Fruit fly (Drosophila melanogaster) whole organism, embryonic: ENCODE results near the gene Paris.

Source experiments
- Adf1 ChIP-seq: fragments of 200-800 bp; sonication (Bioruptor generic); IDR thresholded peaks from 2 replicates; pipeline ENCODE4 v1.3.6; 2022; ENCODE audit warnings: missing biosample characterization, missing genetic modification characterization
- Aef1 ChIP-seq: fragments of 200-800 bp; sonication (Bioruptor generic); IDR thresholded peaks from 3 replicates; pipeline ENCODE4 v1.3.6; 2022; ENCODE audit warnings: missing biosample characterization, missing genetic modification characterization
- B-H2 ChIP-seq: fragments of 200-800 bp; sonication (Bioruptor generic); optimal IDR thresholded peaks from 2 replicates; lab custom pipeline; 2018; ENCODE audit warnings: missing biosample characterization, mild to moderate bottlenecking, missing genetic modification characterization
- CG10979 ChIP-seq: fragments of 200-800 bp; sonication (Bioruptor generic); optimal IDR thresholded peaks from 2 replicates; lab custom pipeline; 2018; ENCODE audit warnings: missing biosample characterization, mild to moderate bottlenecking, missing genetic modification characterization, moderate library complexity
- CG11093 ChIP-seq: fragments of 200-800 bp; sonication (Bioruptor generic); IDR thresholded peaks from 3 replicates; pipeline ENCODE4 v1.3.6; 2022; ENCODE audit warnings: missing biosample characterization, missing genetic modification characterization
- CG12299 ChIP-seq: fragments of 200-800 bp; sonication (Bioruptor generic); optimal IDR thresholded peaks from 2 replicates; lab custom pipeline; 2018; ENCODE audit warnings: missing biosample characterization, mild to moderate bottlenecking, missing genetic modification characterization
- CG13287 ChIP-seq: fragments of 200-800 bp; sonication (Bioruptor generic); IDR thresholded peaks from 2 replicates; pipeline ENCODE4 v1.3.6; 2022; ENCODE audit warnings: missing biosample characterization, missing genetic modification characterization; ENCODE audit not compliant: partially characterized antibody
- CG14860 ChIP-seq: fragments of 200-800 bp; sonication (Bioruptor generic); IDR thresholded peaks from 3 replicates; pipeline ENCODE4 v1.3.6; 2022; ENCODE audit warnings: missing biosample characterization, missing genetic modification characterization; ENCODE audit not compliant: partially characterized antibody
- CG1603 ChIP-seq: fragments of 200-800 bp; sonication (Bioruptor generic); optimal IDR thresholded peaks from 2 replicates; lab custom pipeline; 2019; ENCODE audit warnings: missing biosample characterization, mild to moderate bottlenecking, missing genetic modification characterization, moderate library complexity
- CG16813 ChIP-seq: fragments of 200-800 bp; sonication (Bioruptor generic); IDR thresholded peaks from 3 replicates; pipeline ENCODE4 v1.3.6; 2022; ENCODE audit warnings: missing biosample characterization, missing genetic modification characterization; ENCODE audit not compliant: partially characterized antibody
- CG17385 ChIP-seq: fragments of 200-800 bp; sonication (Bioruptor generic); optimal IDR thresholded peaks from 3 replicates; lab custom pipeline; 2018; ENCODE audit warnings: missing biosample characterization, mild to moderate bottlenecking, missing genetic modification characterization
- CG17568 ChIP-seq: fragments of 200-800 bp; sonication (Bioruptor generic); optimal IDR thresholded peaks from 2 replicates; lab custom pipeline; 2018; ENCODE audit warnings: missing biosample characterization, mild to moderate bottlenecking, missing genetic modification characterization, moderate library complexity
- CG1832 ChIP-seq: fragments of 200-800 bp; sonication (Bioruptor generic); optimal IDR thresholded peaks from 2 replicates; lab custom pipeline; 2017; ENCODE audit warnings: missing biosample characterization, mild to moderate bottlenecking, missing genetic modification characterization, inconsistent platforms
- CG18619 ChIP-seq: fragments of 200-800 bp; sonication (Bioruptor generic); optimal IDR thresholded peaks from 3 replicates; lab custom pipeline; 2017; ENCODE audit warnings: missing biosample characterization, mild to moderate bottlenecking, missing genetic modification characterization
- CG32532 ChIP-seq: fragments of 200-800 bp; sonication (Bioruptor generic); IDR thresholded peaks from 2 replicates; pipeline ENCODE4 v1.3.6; 2022; ENCODE audit warnings: missing biosample characterization, missing genetic modification characterization
- CG3407 ChIP-seq: fragments of 200-800 bp; sonication (Bioruptor generic); optimal IDR thresholded peaks from 2 replicates; lab custom pipeline; 2018; ENCODE audit warnings: missing biosample characterization, mild to moderate bottlenecking, missing genetic modification characterization
- CG3847 ChIP-seq: fragments of 200-800 bp; sonication (Bioruptor generic); IDR thresholded peaks from 2 replicates; pipeline ENCODE4 v1.3.6; 2022; ENCODE audit warnings: missing biosample characterization, missing genetic modification characterization
- CG42726 ChIP-seq: fragments of 200-800 bp; sonication (Bioruptor generic); IDR thresholded peaks from 2 replicates; pipeline ENCODE4 v1.3.6; 2022; ENCODE audit warnings: missing biosample characterization, missing genetic modification characterization; ENCODE audit not compliant: partially characterized antibody
- CG4404 ChIP-seq: fragments of 200-800 bp; sonication (Bioruptor generic); IDR thresholded peaks from 2 replicates; pipeline ENCODE4 v1.3.6; 2022; ENCODE audit warnings: missing biosample characterization, missing genetic modification characterization
- CG4617 ChIP-seq: fragments of 200-800 bp; sonication (Bioruptor generic); optimal IDR thresholded peaks from 3 replicates; lab custom pipeline; 2016; ENCODE audit warnings: missing biosample characterization, missing genetic modification characterization, borderline replicate concordance
- CG4730 ChIP-seq: fragments of 200-800 bp; sonication (Bioruptor generic); IDR thresholded peaks from 2 replicates; pipeline ENCODE4 v1.3.6; 2022; ENCODE audit warnings: missing biosample characterization, missing genetic modification characterization
- CG5245 ChIP-seq: fragments of 200-800 bp; sonication (Bioruptor generic); optimal IDR thresholded peaks from 3 replicates; lab custom pipeline; 2016; ENCODE audit warnings: missing biosample characterization, missing genetic modification characterization
- CG6689 ChIP-seq: fragments of 200-800 bp; sonication (Bioruptor generic); IDR thresholded peaks from 2 replicates; pipeline ENCODE4 v1.3.6; 2022; ENCODE audit warnings: missing biosample characterization, missing genetic modification characterization
- CG6765 ChIP-seq: fragments of 200-800 bp; sonication (Bioruptor generic); optimal IDR thresholded peaks from 3 replicates; lab custom pipeline; 2017; ENCODE audit warnings: missing biosample characterization, mild to moderate bottlenecking, missing genetic modification characterization
- CG7786 ChIP-seq: fragments of 200-800 bp; sonication (Bioruptor generic); optimal IDR thresholded peaks from 2 replicates; lab custom pipeline; 2016; ENCODE audit warnings: missing biosample characterization, missing genetic modification characterization
- Dbx ChIP-seq: fragments of 200-800 bp; sonication (Bioruptor generic); IDR thresholded peaks from 3 replicates; pipeline ENCODE4 v1.3.6; 2022; ENCODE audit warnings: missing biosample characterization, missing genetic modification characterization
- Dfd ChIP-seq, 2 experiments: fragments of >200 bp; optimal IDR thresholded peaks; 2 replicates each; lab custom pipeline; 2017; ENCODE audit warnings: missing biosample characterization in 2 of 2, missing genetic modification characterization in 2 of 2
- Dll ChIP-seq: fragments of 200-800 bp; sonication (Bioruptor generic); IDR thresholded peaks from 4 replicates; pipeline ENCODE4 v1.3.6; 2022; ENCODE audit warnings: missing biosample characterization, missing genetic modification characterization; ENCODE audit not compliant: partially characterized antibody
- Elba2 ChIP-seq: fragments of 200-800 bp; sonication (Bioruptor generic); optimal IDR thresholded peaks from 3 replicates; lab custom pipeline; 2016; ENCODE audit warnings: missing biosample characterization, missing genetic modification characterization
- H2.0 ChIP-seq: fragments of 200-800 bp; sonication (Bioruptor generic); IDR thresholded peaks from 2 replicates; pipeline ENCODE4 v1.3.6; 2022; ENCODE audit warnings: missing biosample characterization, missing genetic modification characterization
- HHEX ChIP-seq: fragments of 200-800 bp; sonication (Bioruptor generic); optimal IDR thresholded peaks from 3 replicates; lab custom pipeline; 2017; ENCODE audit warnings: missing biosample characterization, mild to moderate bottlenecking, missing genetic modification characterization, missing genetic modification reagents
- Hr78 ChIP-seq, 2 experiments: fragments of 200-800 bp in 1 of 2; fragments of >200 bp in 1 of 2; sonication (Bioruptor generic) in 1 of 2; optimal IDR thresholded peaks; 2 replicates each; lab custom pipeline; 2017 to 2019; ENCODE audit warnings: missing biosample characterization in 2 of 2, missing genetic modification characterization in 2 of 2, mild to moderate bottlenecking in 1 of 2, moderate library complexity in 1 of 2
- MTF-1 ChIP-seq: fragments of 200-800 bp; sonication (Bioruptor generic); optimal IDR thresholded peaks from 2 replicates; lab custom pipeline; 2018; ENCODE audit warnings: missing biosample characterization, mild to moderate bottlenecking, missing genetic modification characterization, borderline replicate concordance
- Mrtf ChIP-seq: fragments of 200-800 bp; sonication (Bioruptor generic); IDR thresholded peaks from 3 replicates; pipeline ENCODE4 v1.3.6; 2022; ENCODE audit warnings: missing biosample characterization, missing genetic modification characterization
- NC2α ChIP-seq: fragments of 200-800 bp; sonication (Bioruptor generic); optimal IDR thresholded peaks from 2 replicates; lab custom pipeline; 2016; ENCODE audit warnings: missing biosample characterization, missing genetic modification characterization
- Sox100B ChIP-seq: fragments of 200-800 bp; sonication (Bioruptor generic); optimal IDR thresholded peaks from 3 replicates; lab custom pipeline; 2018; ENCODE audit warnings: missing biosample characterization, mild to moderate bottlenecking, missing genetic modification characterization
- Usf ChIP-seq: fragments of 200-800 bp; sonication (Bioruptor generic); optimal IDR thresholded peaks from 2 replicates; lab custom pipeline; 2017; ENCODE audit warnings: missing genotype, missing biosample characterization, missing genetic modification characterization
- bab2 ChIP-seq: fragments of 200-800 bp; sonication (Bioruptor generic); optimal IDR thresholded peaks from 2 replicates; lab custom pipeline; 2016; ENCODE audit warnings: missing biosample characterization, missing genetic modification characterization
- chm ChIP-seq: fragments of 200-800 bp; sonication (Bioruptor generic); IDR thresholded peaks from 2 replicates; pipeline ENCODE4 v1.3.6; 2022; ENCODE audit warnings: missing biosample characterization, missing genetic modification characterization
- croc ChIP-seq: fragments of 200-800 bp; sonication (Bioruptor generic); conservative IDR thresholded peaks from 3 replicates; pipeline ENCODE4 v1.3.6; 2022; ENCODE audit warnings: missing biosample characterization, missing genetic modification characterization
- crol ChIP-seq: fragments of 200-800 bp; sonication (Bioruptor generic); IDR thresholded peaks from 2 replicates; pipeline ENCODE4 v1.3.6; 2022; ENCODE audit warnings: missing biosample characterization, missing genetic modification characterization
- danr ChIP-seq: fragments of 200-800 bp; sonication (Bioruptor generic); IDR thresholded peaks from 2 replicates; pipeline ENCODE4 v1.3.6; 2022; ENCODE audit warnings: missing biosample characterization, missing genetic modification characterization
- eyg ChIP-seq: fragments of 200-800 bp; sonication (Bioruptor generic); optimal IDR thresholded peaks from 3 replicates; lab custom pipeline; 2016; ENCODE audit warnings: missing biosample characterization, missing genetic modification characterization
- hb ChIP-seq: fragments of 200-800 bp; sonication (Bioruptor generic); IDR thresholded peaks from 3 replicates; pipeline ENCODE4 v1.3.6; 2022; ENCODE audit warnings: missing biosample characterization, missing genetic modification characterization; ENCODE audit not compliant: partially characterized antibody
- her ChIP-seq: fragments of 200-800 bp; sonication (Bioruptor generic); optimal IDR thresholded peaks from 2 replicates; lab custom pipeline; 2016; ENCODE audit warnings: missing biosample characterization, missing genetic modification characterization
- inv ChIP-seq: fragments of 200-800 bp; sonication (Bioruptor generic); IDR thresholded peaks from 2 replicates; pipeline ENCODE4 v1.3.6; 2022; ENCODE audit warnings: missing biosample characterization, missing genetic modification characterization; ENCODE audit not compliant: partially characterized antibody
- jigr1 ChIP-seq: fragments of 200-800 bp; sonication (Bioruptor generic); IDR thresholded peaks from 3 replicates; pipeline ENCODE4 v1.3.6; 2022; ENCODE audit warnings: missing biosample characterization, missing genetic modification characterization
- jumu ChIP-seq: fragments of 200-800 bp; sonication (Bioruptor generic); optimal IDR thresholded peaks from 3 replicates; lab custom pipeline; 2016; ENCODE audit warnings: missing biosample characterization, missing genetic modification characterization
- p53 ChIP-seq: fragments of 200-800 bp; sonication (Bioruptor generic); optimal IDR thresholded peaks from 2 replicates; lab custom pipeline; 2016; ENCODE audit warnings: missing biosample characterization, missing genetic modification characterization
- ro ChIP-seq: fragments of 200-800 bp; sonication (Bioruptor generic); IDR thresholded peaks from 2 replicates; pipeline ENCODE4 v1.3.6; 2022; ENCODE audit warnings: missing biosample characterization, missing genetic modification characterization
- wek ChIP-seq: fragments of 200-800 bp; sonication (Bioruptor generic); optimal IDR thresholded peaks from 3 replicates; lab custom pipeline; 2018; ENCODE audit warnings: missing biosample characterization, mild to moderate bottlenecking, missing genetic modification characterization, moderate library complexity

Gene Paris

DNA sequence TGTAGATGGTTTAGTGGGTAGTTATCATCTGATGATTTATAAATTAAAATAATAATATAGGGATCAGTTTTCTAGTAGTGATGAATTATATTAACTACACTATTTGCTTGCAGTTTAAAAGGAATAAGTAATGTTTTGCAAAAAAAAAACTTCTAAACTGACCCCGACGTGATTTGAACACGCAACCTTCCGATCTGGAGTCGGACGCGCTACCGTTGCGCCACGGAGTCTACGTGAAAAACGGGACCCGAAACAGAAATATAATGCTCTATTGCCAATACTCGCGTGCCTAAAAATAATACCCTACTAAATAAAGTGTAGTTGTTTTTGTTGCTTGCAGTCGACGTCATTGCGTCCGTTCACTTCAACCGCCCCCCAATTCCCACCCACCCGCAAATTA lies 44.6 kb upstream of the Paris start (continued):
- TF ChIP-seq CG1603 (tag; lab: Kevin White, UChicago) (no peak), CG1832 (GFP tag; lab: Kevin White, UChicago) (no peak), B-H2 (GFP tag; lab: Kevin White, UChicago) (no peak), wek (no peak), CG10979 (tag; lab: Kevin White, UChicago) (no peak), Dll (GFP tag; lab: Robert Waterston, UW) (no peak), CG6765 (GFP tag; lab: Kevin White, UChicago) (no peak), jumu (GFP tag; lab: Kevin White, UChicago) (no peak), NC2α (no peak), Hr78 (GFP tag; optimal IDR thresholded peaks at IDR 0.05; lab: Kevin White, UChicago) (no peak), eyg (no peak), CG17568 (GFP tag; lab: Kevin White, UChicago) (no peak), Usf (GFP tag; lab: Kevin White, UChicago) (no peak), CG17385 (GFP tag; lab: Kevin White, UChicago) (no peak), CG32532 (no peak), CG3407 (GFP tag; lab: Kevin White, UChicago) (no peak), HHEX (no peak), CG12299 (tag; lab: Kevin White, UChicago) (no peak), H2.0 (GFP tag; lab: Robert Waterston, UW) (no peak), crol (GFP tag; lab: Robert Waterston, UW) (peak; percentile 54; the same call in 1 of the 2 replicates), Dbx (no peak), Elba2 (GFP tag; lab: Kevin White, UChicago) (no peak), CG11093 (no peak), Sox100B (GFP tag; lab: Kevin White, UChicago) (no peak), CG16813 (GFP tag; lab: Robert Waterston, UW) (peak; percentile 50; the same call in 2 of the 3 replicates), chm (GFP tag; lab: Robert Waterston, UW) (no peak), p53 (GFP tag; lab: Kevin White, UChicago) (no peak), Aef1 (GFP tag; lab: Robert Waterston, UW) (no peak), jigr1 (no peak), CG6689 (no peak), Adf1 (GFP tag; lab: Robert Waterston, UW) (no peak), CG14860 (GFP tag; lab: Robert Waterston, UW) (peak; percentile 59), CG18619 (GFP tag; lab: Kevin White, UChicago) (no peak), CG4730 (GFP tag; lab: Robert Waterston, UW) (no peak), ro (GFP tag; lab: Robert Waterston, UW) (no peak), CG7786 (GFP tag; lab: Kevin White, UChicago) (no peak), CG4617 (GFP tag; lab: Kevin White, UChicago) (no peak), hb (GFP tag; lab: Robert Waterston, UW) (peak; percentile 50; the same call in 1 of the 3 replicates), Dfd (GFP tag; optimal IDR thresholded peaks at IDR 0.05; lab: Kevin White, UChicago) (no peak), her (GFP tag; lab: Kevin White, UChicago) (no peak), bab2 (no peak), inv (GFP tag; lab: Robert Waterston, UW) (no peak), CG5245 (GFP tag; lab: Kevin White, UChicago) (no peak), CG4404 (no peak), MTF-1 (GFP tag; lab: Kevin White, UChicago) (no peak), danr (GFP tag; lab: Robert Waterston, UW) (no peak), CG42726 (GFP tag; lab: Robert Waterston, UW) (peak; percentile 55), CG3847 (no peak), Mrtf (no peak), CG13287 (GFP tag; lab: Robert Waterston, UW) (no peak), croc (no peak)
